Worm (Caenorhabditis elegans): ENCODE results near the gene ccdc-12.

DNA sequence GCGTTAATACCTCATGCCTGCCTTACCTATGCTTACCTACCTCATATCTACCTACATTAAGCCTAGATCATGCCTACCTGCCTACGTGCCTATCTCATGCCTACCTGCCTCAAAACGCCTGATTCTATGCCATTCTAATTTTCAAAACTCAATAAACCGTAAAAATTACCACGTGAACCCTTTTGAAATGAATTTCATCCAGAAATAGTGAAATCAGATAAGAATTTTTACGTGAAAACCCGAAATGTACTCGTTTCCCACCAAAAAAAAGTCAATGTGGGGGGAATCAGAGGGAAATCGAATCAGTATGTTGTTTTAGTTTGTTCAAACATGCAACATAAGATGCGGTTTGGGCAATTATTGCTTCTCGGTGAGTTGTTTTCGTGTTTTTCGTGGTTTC, 6.5 kb downstream of the ccdc-12 start, which contains the start of gene Y69A2AR.19:
- TF ChIP-seq isw-1 (GFP tag; IDR thresholded peaks at IDR 0.05) (no peak), elt-2 (tag; optimal IDR thresholded peaks at IDR 0.05) (no peak), nhr-237 (tag; optimal IDR thresholded peaks at IDR 0.05) (no peak), elt-3 (tag; optimal IDR thresholded peaks at IDR 0.05) (no peak)
